Worm (Caenorhabditis elegans) whole organism, young adult: ENCODE measurements around the gene hpo-15.

ENCODE experiments used
- B0019.2 ChIP-seq: fragments of 200-800 bp; sonication (Bioruptor generic); conservative IDR thresholded peaks from 2 replicates; pipeline ENCODE4 v1.3.6; 2022; ENCODE audit warnings: missing genetic modification reagents, missing genetic modification characterization, missing compliant biosample characterization
- C06A6.2 ChIP-seq: fragments of 200-800 bp; sonication (Bioruptor generic); conservative IDR thresholded peaks from 2 replicates; pipeline ENCODE4 v1.3.6; 2022; ENCODE audit warnings: missing genetic modification characterization, missing compliant biosample characterization
- C17E4.6 ChIP-seq: fragments of 200-800 bp; sonication (Bioruptor generic); IDR thresholded peaks from 2 replicates; pipeline ENCODE4 v1.3.6; 2022; ENCODE audit warnings: missing genetic modification reagents, missing genetic modification characterization, missing compliant biosample characterization
- D2030.7 ChIP-seq: fragments of 200-800 bp; sonication (Bioruptor generic); IDR thresholded peaks from 2 replicates; pipeline ENCODE4 v1.3.6; 2022; ENCODE audit warnings: missing genetic modification reagents, missing genetic modification characterization, missing compliant biosample characterization
- F10E7.11 ChIP-seq: sonication (generic microtip); optimal IDR thresholded peaks from 2 replicates; lab custom pipeline; 2017; ENCODE audit warnings: mild to moderate bottlenecking, missing genetic modification characterization, moderate library complexity, missing compliant biosample characterization
- F23B12.7 ChIP-seq: sonication (generic microtip); optimal IDR thresholded peaks from 2 replicates; lab custom pipeline; 2017; ENCODE audit warnings: missing genetic modification characterization, mild to moderate bottlenecking, missing compliant biosample characterization, antibody characterized with exemption, moderate library complexity; ENCODE audit not compliant: insufficient read depth
- F52B5.7 ChIP-seq: sonication (generic microtip); optimal IDR thresholded peaks from 2 replicates; lab custom pipeline; 2016; ENCODE audit warnings: mild to moderate bottlenecking, missing genetic modification characterization, missing compliant biosample characterization
- T07F8.4 ChIP-seq: sonication (generic microtip); optimal IDR thresholded peaks from 2 replicates; lab custom pipeline; 2016; ENCODE audit warnings: mild to moderate bottlenecking, missing genetic modification characterization, moderate library complexity, missing compliant biosample characterization
- Y53F4B.3 ChIP-seq: fragments of 200-800 bp; sonication (Bioruptor generic); IDR thresholded peaks from 2 replicates; pipeline ENCODE4 v1.3.6; 2022; ENCODE audit warnings: missing genetic modification reagents, missing genetic modification characterization, missing compliant biosample characterization
- Y67H2A.10 ChIP-seq: fragments of 200-800 bp; sonication (Bioruptor generic); conservative IDR thresholded peaks from 2 replicates; pipeline ENCODE4 v1.3.6; 2022; ENCODE audit warnings: missing genetic modification reagents, missing genetic modification characterization, missing compliant biosample characterization
- Y79H2A.3 ChIP-seq: fragments of 200-800 bp; sonication (Bioruptor generic); conservative IDR thresholded peaks from 2 replicates; pipeline ENCODE4 v1.3.6; 2022; ENCODE audit warnings: missing genetic modification reagents, missing genetic modification characterization, missing compliant biosample characterization
- akir-1 ChIP-seq: fragments of 200-800 bp; sonication (Bioruptor generic); optimal IDR thresholded peaks from 2 replicates; lab custom pipeline; 2018; ENCODE audit warnings: mild to moderate bottlenecking, missing genetic modification characterization, moderate library complexity, missing compliant biosample characterization
- ama-1 ChIP-seq, 3 experiments: fragments of 150-350 bp in 1 of 3; sonication (generic microtip) in 2 of 3; optimal IDR thresholded peaks; 2 replicates each; lab custom pipeline; 2014 to 2018; ENCODE audit warnings: missing biosample characterization in 2 of 3, missing genetic modification characterization in 2 of 3, missing genetic modification reagents in 2 of 3
- athp-1 ChIP-seq: sonication (generic microtip); optimal IDR thresholded peaks from 2 replicates; lab custom pipeline; 2017; ENCODE audit warnings: mild to moderate bottlenecking, missing genetic modification characterization, missing compliant biosample characterization
- attf-3 ChIP-seq: fragments of 200-800 bp; sonication (Bioruptor generic); conservative IDR thresholded peaks from 2 replicates; pipeline ENCODE4 v1.3.6; 2022; ENCODE audit warnings: missing genetic modification reagents, missing genetic modification characterization, missing compliant biosample characterization
- ccch-3 ChIP-seq: fragments of 200-800 bp; sonication (Bioruptor generic); optimal IDR thresholded peaks from 2 replicates; lab custom pipeline; 2018; ENCODE audit warnings: mild to moderate bottlenecking, missing genetic modification characterization, missing compliant biosample characterization
- ceh-40 ChIP-seq: fragments of 200-800 bp; sonication (Bioruptor generic); IDR thresholded peaks from 2 replicates; pipeline ENCODE4 v1.3.6; 2022; ENCODE audit warnings: missing genetic modification characterization, missing compliant biosample characterization
- ceh-79 ChIP-seq: sonication (generic microtip); optimal IDR thresholded peaks from 2 replicates; lab custom pipeline; 2017; ENCODE audit warnings: mild to moderate bottlenecking, missing genetic modification characterization, missing compliant biosample characterization
- dox-1 ChIP-seq: fragments of 200-800 bp; sonication (Bioruptor generic); IDR thresholded peaks from 2 replicates; pipeline ENCODE4 v1.3.6; 2022; ENCODE audit warnings: missing genetic modification reagents, missing genetic modification characterization, missing compliant biosample characterization
- dpff-1 ChIP-seq: sonication (generic microtip); optimal IDR thresholded peaks from 2 replicates; lab custom pipeline; 2017; ENCODE audit warnings: mild to moderate bottlenecking, missing genetic modification characterization, missing compliant biosample characterization
- dpl-1 ChIP-seq: fragments of 150-350 bp; optimal IDR thresholded peaks from 2 replicates; lab custom pipeline; 2014; ENCODE audit warnings: missing biosample characterization, missing genetic modification reagents, missing genetic modification characterization
- egl-18 ChIP-seq: fragments of 200-800 bp; sonication (Bioruptor generic); IDR thresholded peaks from 2 replicates; pipeline ENCODE4 v1.3.6; 2022; ENCODE audit warnings: missing genetic modification reagents, missing genetic modification characterization, missing compliant biosample characterization
- gei-17 ChIP-seq: fragments of 200-800 bp; sonication (Bioruptor generic); optimal IDR thresholded peaks from 2 replicates; lab custom pipeline; 2018; ENCODE audit warnings: mild to moderate bottlenecking, missing genetic modification characterization, missing compliant biosample characterization
- hlh-12 ChIP-seq: sonication (generic microtip); optimal IDR thresholded peaks from 2 replicates; lab custom pipeline; 2016; ENCODE audit warnings: missing genetic modification characterization, missing compliant biosample characterization
- hlh-26 ChIP-seq: fragments of 200-800 bp; sonication (Bioruptor generic); conservative IDR thresholded peaks from 2 replicates; pipeline ENCODE4 v1.3.6; 2022; ENCODE audit warnings: missing genetic modification reagents, missing genetic modification characterization, missing compliant biosample characterization
- hsf-1 ChIP-seq: fragments of 200-800 bp; sonication (Bioruptor generic); IDR thresholded peaks from 2 replicates; pipeline ENCODE4 v1.3.6; 2022; ENCODE audit warnings: missing genetic modification reagents, missing genetic modification characterization, missing compliant biosample characterization
- lin-26 ChIP-seq: fragments of 200-800 bp; sonication (Bioruptor generic); IDR thresholded peaks from 2 replicates; pipeline ENCODE4 v1.3.6; 2022; ENCODE audit warnings: missing genetic modification reagents, missing genetic modification characterization, missing compliant biosample characterization
- madf-6 ChIP-seq: fragments of 200-800 bp; sonication (Bioruptor generic); IDR thresholded peaks from 2 replicates; pipeline ENCODE4 v1.3.6; 2022; ENCODE audit warnings: missing genetic modification reagents, missing genetic modification characterization, missing compliant biosample characterization
- nfya-1 ChIP-seq: sonication (generic microtip); optimal IDR thresholded peaks from 2 replicates; lab custom pipeline; 2017; ENCODE audit warnings: antibody characterized with exemption, missing compliant biosample characterization, missing genetic modification characterization, borderline replicate concordance; ENCODE audit not compliant: insufficient read depth
- nfya-2 ChIP-seq: fragments of 200-800 bp; sonication (Bioruptor generic); IDR thresholded peaks from 2 replicates; pipeline ENCODE4 v1.3.6; 2022; ENCODE audit warnings: missing genetic modification reagents, missing genetic modification characterization, missing compliant biosample characterization
- nfyb-1 ChIP-seq: fragments of 200-800 bp; sonication (Bioruptor generic); IDR thresholded peaks from 2 replicates; pipeline ENCODE4 v1.3.6; 2022; ENCODE audit warnings: missing genetic modification reagents, missing genetic modification characterization, missing compliant biosample characterization
- nhr-179 ChIP-seq: sonication (generic microtip); optimal IDR thresholded peaks from 2 replicates; lab custom pipeline; 2016; ENCODE audit warnings: mild to moderate bottlenecking, missing genetic modification characterization, missing compliant biosample characterization
- nhr-80 ChIP-seq: sonication (generic microtip); optimal IDR thresholded peaks from 2 replicates; lab custom pipeline; 2016; ENCODE audit warnings: missing genetic modification characterization, missing compliant biosample characterization
- pha-4 ChIP-seq: fragments of 150-350 bp; sonication (generic microtip); optimal IDR thresholded peaks from 2 replicates; lab custom pipeline; 2014; ENCODE audit warnings: missing biosample characterization, missing genetic modification reagents, missing genetic modification characterization
- rpc-1 ChIP-seq, 2 experiments: fragments of 150-350 bp in 1 of 2; sonication (generic microtip) in 1 of 2; optimal IDR thresholded peaks; 2 replicates each; lab custom pipeline; 2014 to 2018; ENCODE audit warnings: missing biosample characterization in 1 of 2, missing genetic modification characterization in 1 of 2, missing genetic modification reagents in 1 of 2, missing genotype in 1 of 2
- sdz-38 ChIP-seq: sonication (generic microtip); optimal IDR thresholded peaks from 2 replicates; lab custom pipeline; 2016; ENCODE audit warnings: missing genotype, missing genetic modification characterization, missing compliant biosample characterization
- sea-2 ChIP-seq: fragments of 200-800 bp; sonication (Bioruptor generic); IDR thresholded peaks from 2 replicates; pipeline ENCODE4 v1.3.6; 2022; ENCODE audit warnings: missing genetic modification characterization, missing compliant biosample characterization
- sptf-2 ChIP-seq: fragments of 200-800 bp; sonication (Bioruptor generic); optimal IDR thresholded peaks from 2 replicates; lab custom pipeline; 2018; ENCODE audit warnings: mild to moderate bottlenecking, missing genetic modification characterization, missing compliant biosample characterization
- tbp1 ChIP-seq: fragments of 200-800 bp; sonication (Bioruptor generic); optimal IDR thresholded peaks from 2 replicates; lab custom pipeline; 2018; ENCODE audit warnings: mild to moderate bottlenecking, missing genetic modification characterization, missing compliant biosample characterization
- tbx-9 ChIP-seq: sonication (generic microtip); optimal IDR thresholded peaks from 2 replicates; lab custom pipeline; 2016; ENCODE audit warnings: borderline replicate concordance, missing genetic modification characterization, inconsistent platforms, missing compliant biosample characterization
- tlf-1 ChIP-seq: fragments of 200-800 bp; sonication (Bioruptor generic); optimal IDR thresholded peaks from 2 replicates; lab custom pipeline; 2018; ENCODE audit warnings: mild to moderate bottlenecking, missing genetic modification characterization, missing compliant biosample characterization
- unc-130 ChIP-seq: sonication (generic microtip); optimal IDR thresholded peaks from 2 replicates; lab custom pipeline; 2016; ENCODE audit warnings: missing genetic modification reagents, missing genetic modification characterization, missing compliant biosample characterization
- unc-62 ChIP-seq: fragments of 150-350 bp; optimal IDR thresholded peaks from 2 replicates; lab custom pipeline; 2014; ENCODE audit warnings: missing biosample characterization, missing genetic modification reagents, missing genetic modification characterization
- zim-3 ChIP-seq: sonication (generic microtip); optimal IDR thresholded peaks from 2 replicates; lab custom pipeline; 2017; ENCODE audit warnings: mild to moderate bottlenecking, missing genetic modification characterization, moderate library complexity, missing compliant biosample characterization
- ztf-18 ChIP-seq: sonication (generic microtip); optimal IDR thresholded peaks from 2 replicates; lab custom pipeline; 2016; ENCODE audit warnings: missing genotype, mild to moderate bottlenecking, missing genetic modification characterization, missing compliant biosample characterization
- ztf-22 ChIP-seq: fragments of 200-800 bp; sonication (Bioruptor generic); optimal IDR thresholded peaks from 2 replicates; lab custom pipeline; 2018; ENCODE audit warnings: mild to moderate bottlenecking, missing genetic modification characterization, moderate library complexity, missing compliant biosample characterization
- ztf-26 ChIP-seq: sonication (generic microtip); optimal IDR thresholded peaks from 2 replicates; lab custom pipeline; 2017; ENCODE audit warnings: missing genetic modification characterization, missing compliant biosample characterization
- ztf-28 ChIP-seq: fragments of 200-800 bp; sonication (Bioruptor generic); IDR thresholded peaks from 2 replicates; pipeline ENCODE4 v1.3.6; 2022; ENCODE audit warnings: missing genetic modification reagents, missing genetic modification characterization, missing compliant biosample characterization
- ztf-3 ChIP-seq: fragments of 200-800 bp; sonication (Bioruptor generic); optimal IDR thresholded peaks from 2 replicates; lab custom pipeline; 2018; ENCODE audit warnings: mild to moderate bottlenecking, missing genetic modification characterization, missing compliant biosample characterization
- ztf-6 ChIP-seq: fragments of 200-800 bp; sonication (Bioruptor generic); IDR thresholded peaks from 2 replicates; pipeline ENCODE4 v1.3.6; 2022; ENCODE audit warnings: missing genetic modification reagents, missing genetic modification characterization, missing compliant biosample characterization

hpo-15 gene

ce11 chrV:5502701-5503100, 10.9 kb downstream of the hpo-15 start:
- TF ChIP-seq B0019.2 (GFP tag; lab: Robert Waterston, UW) (no peak), akir-1 (GFP tag; lab: Kevin White, UChicago) (no peak), hlh-26 (GFP tag; lab: Robert Waterston, UW) (no peak), zim-3 (tag; lab: Kevin White, UChicago) (no peak), attf-3 (GFP tag; lab: Robert Waterston, UW) (no peak), rpc-1 (optimal IDR thresholded peaks at IDR 0.05; lab: Kevin White, UChicago) (no peak), rpc-1 (tag; optimal IDR thresholded peaks at IDR 0.05; lab: Kevin White, UChicago) (no peak), dpl-1 (GFP tag; lab: Kevin White, UChicago) (no peak), F10E7.11 (tag; lab: Kevin White, UChicago) (no peak), tlf-1 (GFP tag; lab: Kevin White, UChicago) (no peak), hlh-12 (no peak), ceh-40 (GFP tag; lab: Robert Waterston, UW) (no peak), F23B12.7 (tag; lab: Kevin White, UChicago) (no peak), ccch-3 (no peak), nhr-179 (tag; lab: Kevin White, UChicago) (no peak), T07F8.4 (tag; lab: Kevin White, UChicago) (no peak), egl-18 (GFP tag; lab: Robert Waterston, UW) (no peak), nhr-80 (tag; lab: Kevin White, UChicago) (no peak), athp-1 (tag; lab: Kevin White, UChicago) (no peak), dpff-1 (tag; lab: Kevin White, UChicago) (no peak), lin-26 (GFP tag; lab: Robert Waterston, UW) (peak; percentile 46; the same call in 1 of the 2 replicates), F52B5.7 (tag; lab: Kevin White, UChicago) (no peak), nfyb-1 (GFP tag; lab: Robert Waterston, UW) (no peak), unc-130 (GFP tag; lab: Kevin White, UChicago) (no peak), sdz-38 (no peak), ztf-6 (GFP tag; lab: Robert Waterston, UW) (no peak), tbx-9 (no peak), C17E4.6 (GFP tag; lab: Robert Waterston, UW) (no peak), nfya-1 (tag; lab: Kevin White, UChicago) (no peak), sea-2 (GFP tag; lab: Robert Waterston, UW) (no peak), hsf-1 (GFP tag; lab: Robert Waterston, UW) (peak; percentile 61; the same call in 1 of the 2 replicates), ama-1 (optimal IDR thresholded peaks at IDR 0.05; lab: Kevin White, UChicago) (peak; percentile 86), ama-1 (GFP tag; optimal IDR thresholded peaks at IDR 0.05; lab: Kevin White, UChicago) (no peak), madf-6 (GFP tag; lab: Robert Waterston, UW) (peak; percentile 43; the same call in 1 of the 2 replicates), Y53F4B.3 (GFP tag; lab: Robert Waterston, UW) (no peak), gei-17 (GFP tag; lab: Kevin White, UChicago) (no peak), Y79H2A.3 (GFP tag; lab: Robert Waterston, UW) (0 out of 2 replicates have a peak, but pooled peaks have one; percentile 10), ztf-26 (tag; lab: Kevin White, UChicago) (peak; percentile 31), unc-62 (no peak), ztf-18 (peak; percentile 38), ztf-3 (GFP tag; lab: Kevin White, UChicago) (no peak), D2030.7 (GFP tag; lab: Robert Waterston, UW) (no peak), sptf-2 (GFP tag; lab: Kevin White, UChicago) (no peak), ztf-22 (GFP tag; lab: Kevin White, UChicago) (no peak), ceh-79 (tag; lab: Kevin White, UChicago) (peak; percentile 29), dox-1 (GFP tag; lab: Robert Waterston, UW) (no peak), Y67H2A.10 (GFP tag; lab: Robert Waterston, UW) (no peak), tbp1 (GFP tag; lab: Kevin White, UChicago) (peak; percentile 13), ztf-28 (GFP tag; lab: Robert Waterston, UW) (no peak), nfya-2 (no peak), C06A6.2 (GFP tag; lab: Robert Waterston, UW) (no peak), pha-4 (no peak)
